Fruit fly (Drosophila melanogaster) whole organism, embryonic: ENCODE results near the gene Cyp6d4.

Source experiments
- Atf-2 ChIP-seq: fragments of 200-800 bp; sonication (Bioruptor generic); optimal IDR thresholded peaks from 2 replicates; lab custom pipeline; 2016; ENCODE audit warnings: missing biosample characterization, missing genetic modification characterization
- B-H1 ChIP-seq: fragments of 200-800 bp; sonication (Bioruptor generic); IDR thresholded peaks from 3 replicates; pipeline ENCODE4 v1.3.6; 2022; ENCODE audit warnings: missing biosample characterization, missing genetic modification characterization
- Blimp-1 ChIP-seq: fragments of 200-800 bp; sonication (Bioruptor generic); optimal IDR thresholded peaks from 3 replicates; lab custom pipeline; 2018; ENCODE audit warnings: missing biosample characterization, missing genetic modification characterization, mild to moderate bottlenecking, moderate library complexity, missing genetic modification reagents
- CG10147 ChIP-seq: fragments of 200-800 bp; sonication (Bioruptor generic); optimal IDR thresholded peaks from 2 replicates; lab custom pipeline; 2019; ENCODE audit warnings: missing biosample characterization, mild to moderate bottlenecking, missing genetic modification characterization, moderate library complexity
- CG11085 ChIP-seq: fragments of 200-800 bp; sonication (Bioruptor generic); IDR thresholded peaks from 2 replicates; pipeline ENCODE4 v1.3.6; 2022; ENCODE audit warnings: missing biosample characterization, missing genetic modification characterization
- CG11247 ChIP-seq: fragments of 200-800 bp; sonication (Bioruptor generic); IDR thresholded peaks from 2 replicates; pipeline ENCODE4 v1.3.6; 2022; ENCODE audit warnings: missing biosample characterization, missing genetic modification characterization
- CG11398 ChIP-seq: fragments of 200-800 bp; sonication (Bioruptor generic); optimal IDR thresholded peaks from 2 replicates; lab custom pipeline; 2016; ENCODE audit warnings: missing biosample characterization, missing genetic modification characterization
- CG11504 ChIP-seq: fragments of 200-800 bp; sonication (Bioruptor generic); optimal IDR thresholded peaks from 3 replicates; lab custom pipeline; 2019; ENCODE audit warnings: missing biosample characterization, mild to moderate bottlenecking, missing genetic modification characterization, moderate library complexity
- CG13424 ChIP-seq: fragments of 200-800 bp; sonication (Bioruptor generic); optimal IDR thresholded peaks from 2 replicates; lab custom pipeline; 2019; ENCODE audit warnings: missing biosample characterization, mild to moderate bottlenecking, missing genetic modification characterization, moderate library complexity
- CG13894 ChIP-seq: fragments of 200-800 bp; sonication (Bioruptor generic); optimal IDR thresholded peaks from 3 replicates; lab custom pipeline; 2018; ENCODE audit warnings: missing biosample characterization, mild to moderate bottlenecking, missing genetic modification characterization, moderate library complexity
- CG16815 ChIP-seq: fragments of 200-800 bp; sonication (Bioruptor generic); optimal IDR thresholded peaks from 3 replicates; lab custom pipeline; 2017; ENCODE audit warnings: missing biosample characterization, mild to moderate bottlenecking, missing genetic modification characterization
- CG17361 ChIP-seq: fragments of 200-800 bp; sonication (Bioruptor generic); IDR thresholded peaks from 3 replicates; pipeline ENCODE4 v1.3.6; 2022; ENCODE audit warnings: missing biosample characterization, missing genetic modification characterization
- CG17829 ChIP-seq: fragments of 200-800 bp; optimal IDR thresholded peaks from 2 replicates; lab custom pipeline; 2019; ENCODE audit warnings: missing biosample characterization, mild to moderate bottlenecking, missing genetic modification characterization, moderate library complexity
- CG18262 ChIP-seq: fragments of 200-800 bp; optimal IDR thresholded peaks from 3 replicates; lab custom pipeline; 2019; ENCODE audit warnings: missing biosample characterization, mild to moderate bottlenecking, missing genetic modification characterization, moderate library complexity
- CG1832 ChIP-seq: fragments of 200-800 bp; sonication (Bioruptor generic); optimal IDR thresholded peaks from 2 replicates; lab custom pipeline; 2017; ENCODE audit warnings: missing biosample characterization, mild to moderate bottlenecking, missing genetic modification characterization, inconsistent platforms
- CG18599 ChIP-seq: fragments of 200-800 bp; sonication (Bioruptor generic); optimal IDR thresholded peaks from 3 replicates; lab custom pipeline; 2017; ENCODE audit warnings: missing biosample characterization, missing genetic modification characterization, mild to moderate bottlenecking, moderate library complexity, missing genetic modification reagents
- CG2678 ChIP-seq: fragments of 200-800 bp; sonication (Bioruptor generic); optimal IDR thresholded peaks from 3 replicates; lab custom pipeline; 2019; ENCODE audit warnings: missing biosample characterization, mild to moderate bottlenecking, missing genetic modification characterization, moderate library complexity
- CG30403 ChIP-seq: fragments of 200-800 bp; sonication (Bioruptor generic); optimal IDR thresholded peaks from 3 replicates; lab custom pipeline; 2016; ENCODE audit warnings: missing biosample characterization, missing genetic modification characterization
- CG3163 ChIP-seq: fragments of 200-800 bp; sonication (Bioruptor generic); optimal IDR thresholded peaks from 3 replicates; lab custom pipeline; 2016; ENCODE audit warnings: missing biosample characterization, missing genetic modification characterization
- CG32532 ChIP-seq: fragments of 200-800 bp; sonication (Bioruptor generic); IDR thresholded peaks from 2 replicates; pipeline ENCODE4 v1.3.6; 2022; ENCODE audit warnings: missing biosample characterization, missing genetic modification characterization
- CG32772 ChIP-seq: fragments of 200-800 bp; sonication (Bioruptor generic); IDR thresholded peaks from 2 replicates; pipeline ENCODE4 v1.3.6; 2022; ENCODE audit warnings: missing biosample characterization, missing genetic modification characterization
- CG34376 ChIP-seq: fragments of 200-800 bp; sonication (Bioruptor generic); optimal IDR thresholded peaks from 2 replicates; lab custom pipeline; 2018; ENCODE audit warnings: missing biosample characterization, mild to moderate bottlenecking, missing genetic modification characterization
- CG3726 ChIP-seq: fragments of 200-800 bp; sonication (Bioruptor generic); IDR thresholded peaks from 3 replicates; pipeline ENCODE4, ENCODE4 v1.3.6; 2022; ENCODE audit warnings: missing biosample characterization, missing genetic modification characterization
- CG3847 ChIP-seq: fragments of 200-800 bp; sonication (Bioruptor generic); IDR thresholded peaks from 2 replicates; pipeline ENCODE4 v1.3.6; 2022; ENCODE audit warnings: missing biosample characterization, missing genetic modification characterization
- CG4404 ChIP-seq: fragments of 200-800 bp; sonication (Bioruptor generic); IDR thresholded peaks from 2 replicates; pipeline ENCODE4 v1.3.6; 2022; ENCODE audit warnings: missing biosample characterization, missing genetic modification characterization
- CG6791 ChIP-seq: fragments of 200-800 bp; sonication (Bioruptor generic); IDR thresholded peaks from 3 replicates; pipeline ENCODE4 v1.3.6; 2022; ENCODE audit warnings: missing biosample characterization, missing genetic modification characterization; ENCODE audit not compliant: partially characterized antibody
- CG7839 ChIP-seq: fragments of 200-800 bp; sonication (Bioruptor generic); optimal IDR thresholded peaks from 3 replicates; lab custom pipeline; 2018; ENCODE audit warnings: missing biosample characterization, mild to moderate bottlenecking, missing genetic modification characterization, moderate library complexity
- CG9727 ChIP-seq: fragments of 200-800 bp; sonication (Bioruptor generic); optimal IDR thresholded peaks from 3 replicates; lab custom pipeline; 2017; ENCODE audit warnings: missing biosample characterization, mild to moderate bottlenecking, missing genetic modification characterization
- Hey ChIP-seq: fragments of 200-800 bp; sonication (Bioruptor generic); optimal IDR thresholded peaks from 3 replicates; lab custom pipeline; 2018; ENCODE audit warnings: missing biosample characterization, mild to moderate bottlenecking, missing genetic modification characterization
- NfI ChIP-seq: fragments of 200-800 bp; sonication (Bioruptor generic); optimal IDR thresholded peaks from 3 replicates; lab custom pipeline; 2018; ENCODE audit warnings: missing biosample characterization, mild to moderate bottlenecking, missing genetic modification characterization, moderate library complexity
- Side ChIP-seq: fragments of 200-800 bp; sonication (Bioruptor generic); optimal IDR thresholded peaks from 2 replicates; lab custom pipeline; 2016; ENCODE audit warnings: missing biosample characterization, missing genetic modification characterization
- Sin3A ChIP-seq: fragments of >200 bp; optimal IDR thresholded peaks from 2 replicates; lab custom pipeline; 2018
- Sox102F ChIP-seq: fragments of 200-800 bp; sonication (Bioruptor generic); optimal IDR thresholded peaks from 2 replicates; lab custom pipeline; 2018; ENCODE audit warnings: missing biosample characterization, mild to moderate bottlenecking, missing genetic modification characterization, moderate library complexity
- Usf ChIP-seq: fragments of 200-800 bp; sonication (Bioruptor generic); optimal IDR thresholded peaks from 2 replicates; lab custom pipeline; 2017; ENCODE audit warnings: missing genotype, missing biosample characterization, missing genetic modification characterization
- ac ChIP-seq: fragments of 200-800 bp; sonication (Bioruptor generic); optimal IDR thresholded peaks from 3 replicates; lab custom pipeline; 2017; ENCODE audit warnings: missing biosample characterization, mild to moderate bottlenecking, missing genetic modification characterization
- bab2 ChIP-seq: fragments of 200-800 bp; sonication (Bioruptor generic); optimal IDR thresholded peaks from 2 replicates; lab custom pipeline; 2016; ENCODE audit warnings: missing biosample characterization, missing genetic modification characterization
- ewg ChIP-seq: fragments of 200-800 bp; sonication (Bioruptor generic); optimal IDR thresholded peaks from 3 replicates; lab custom pipeline; 2017; ENCODE audit warnings: mild to moderate bottlenecking, missing biosample characterization, missing genetic modification reagents, missing genetic modification characterization
- gem ChIP-seq: fragments of 200-800 bp; sonication (Bioruptor generic); optimal IDR thresholded peaks from 2 replicates; lab custom pipeline; 2019; ENCODE audit warnings: missing biosample characterization, mild to moderate bottlenecking, missing genetic modification characterization, moderate library complexity
- hkb ChIP-seq, 2 experiments: fragments of 200-800 bp in 1 of 2; fragments of >200 bp in 1 of 2; sonication (Bioruptor generic) in 1 of 2; IDR thresholded peaks in 1 of 2; optimal IDR thresholded peaks in 1 of 2; 2 replicates each; pipeline versions ENCODE4 v1.3.6 to Lab custom; 2017 to 2022; ENCODE audit warnings: missing biosample characterization in 1 of 2, missing genetic modification characterization in 1 of 2
- jumu ChIP-seq: fragments of 200-800 bp; sonication (Bioruptor generic); optimal IDR thresholded peaks from 3 replicates; lab custom pipeline; 2016; ENCODE audit warnings: missing biosample characterization, missing genetic modification characterization
- lab ChIP-seq: fragments of 200-800 bp; sonication (Bioruptor generic); optimal IDR thresholded peaks from 3 replicates; lab custom pipeline; 2017; ENCODE audit warnings: missing biosample characterization, missing genetic modification characterization, mild to moderate bottlenecking, moderate library complexity, missing genetic modification reagents
- lmd ChIP-seq: fragments of 200-800 bp; sonication (Bioruptor generic); IDR thresholded peaks from 2 replicates; pipeline ENCODE4 v1.3.6; 2022; ENCODE audit warnings: missing biosample characterization, missing genetic modification characterization
- mirr ChIP-seq: fragments of 200-800 bp; sonication (Bioruptor generic); optimal IDR thresholded peaks from 3 replicates; lab custom pipeline; 2018; ENCODE audit warnings: missing biosample characterization, mild to moderate bottlenecking, missing genetic modification characterization
- org-1 ChIP-seq: fragments of 200-800 bp; sonication (Bioruptor generic); optimal IDR thresholded peaks from 2 replicates; lab custom pipeline; 2017; ENCODE audit warnings: missing biosample characterization, missing genetic modification characterization
- pnt ChIP-seq: fragments of 200-800 bp; sonication (Bioruptor generic); optimal IDR thresholded peaks from 3 replicates; lab custom pipeline; 2016; ENCODE audit warnings: missing biosample characterization, missing genetic modification characterization
- sisA ChIP-seq: fragments of 200-800 bp; sonication (Bioruptor generic); IDR thresholded peaks from 2 replicates; pipeline ENCODE4 v1.3.6; 2022; ENCODE audit warnings: missing biosample characterization, missing genetic modification characterization
- sna ChIP-seq: fragments of 200-800 bp; sonication (Bioruptor generic); IDR thresholded peaks from 2 replicates; pipeline ENCODE4 v1.3.6; 2022; ENCODE audit warnings: missing biosample characterization, missing genetic modification characterization; ENCODE audit not compliant: partially characterized antibody
- tna ChIP-seq: fragments of 200-800 bp; sonication (Bioruptor generic); IDR thresholded peaks from 2 replicates; pipeline ENCODE4 v1.3.6; 2022; ENCODE audit warnings: missing biosample characterization, missing genetic modification characterization; ENCODE audit not compliant: partially characterized antibody
- unpg ChIP-seq: fragments of 200-800 bp; sonication (Bioruptor generic); optimal IDR thresholded peaks from 3 replicates; lab custom pipeline; 2018; ENCODE audit warnings: missing biosample characterization, mild to moderate bottlenecking, missing genetic modification characterization, moderate library complexity
- zen ChIP-seq: fragments of 200-800 bp; sonication (Bioruptor generic); optimal IDR thresholded peaks from 3 replicates; lab custom pipeline; 2018; ENCODE audit warnings: missing biosample characterization, mild to moderate bottlenecking, missing genetic modification characterization, moderate library complexity

Cyp6d4 gene

dm6 chr3R:22719607-22719949, 21.5 kb downstream of the Cyp6d4 start (continued):
- TF ChIP-seq CG32532 (GFP tag; lab: Robert Waterston, UW): peak; percentile 10; the same call in 1 of the 2 replicates
- TF ChIP-seq pnt (GFP tag; lab: Kevin White, UChicago): peak; percentile 27
- TF ChIP-seq CG10147 (GFP tag; lab: Kevin White, UChicago): no peak
- TF ChIP-seq CG3726: no peak
- no peak for TF ChIP-seq CG1832 (GFP tag; lab: Kevin White, UChicago)
- TF ChIP-seq sisA (GFP tag; lab: Robert Waterston, UW): peak; percentile 44; the same call in 1 of the 2 replicates
- no peak for TF ChIP-seq tna (GFP tag; lab: Robert Waterston, UW)
- peak; percentile 1 for TF ChIP-seq CG30403 (GFP tag; lab: Kevin White, UChicago)
- TF ChIP-seq Side: peak; percentile 9
- TF ChIP-seq CG3847 (GFP tag; lab: Robert Waterston, UW): 0 out of 2 replicates have a peak, but pooled peaks have one; percentile 18
- peak; percentile 47 for TF ChIP-seq CG17829
- TF ChIP-seq jumu (GFP tag; lab: Kevin White, UChicago): peak; percentile 22
- peak; percentile 60 for TF ChIP-seq Blimp-1 (GFP tag; lab: Kevin White, UChicago)
- TF ChIP-seq ac (GFP tag; lab: Kevin White, UChicago): no peak
- no peak for TF ChIP-seq sna
- peak; percentile 59 for TF ChIP-seq CG18262
- TF ChIP-seq B-H1: 0 out of 3 replicates have a peak, but pooled peaks have one; percentile 25
- no peak for TF ChIP-seq Hey (tag; lab: Kevin White, UChicago)
- peak; percentile 21; the same call in 1 of the 2 replicates for TF ChIP-seq lmd
- TF ChIP-seq CG3163 (GFP tag; lab: Kevin White, UChicago): no peak
- peak; percentile 33 for TF ChIP-seq CG13424
- peak; percentile 36 for TF ChIP-seq lab (GFP tag; lab: Kevin White, UChicago)
- peak; percentile 60 for TF ChIP-seq CG2678 (tag; lab: Kevin White, UChicago)
- TF ChIP-seq CG16815 (GFP tag; lab: Kevin White, UChicago): no peak
- TF ChIP-seq unpg (GFP tag; lab: Kevin White, UChicago): peak; percentile 47
- TF ChIP-seq bab2 (GFP tag; lab: Kevin White, UChicago): peak; percentile 35
- TF ChIP-seq NfI (GFP tag; lab: Kevin White, UChicago): no peak
- no peak for TF ChIP-seq CG11398
- TF ChIP-seq gem (tag; lab: Kevin White, UChicago): peak; percentile 67
- TF ChIP-seq Sin3A (lab: Kevin White, UChicago): no peak
- no peak for TF ChIP-seq CG32772 (GFP tag; lab: Robert Waterston, UW)
- no peak for TF ChIP-seq ewg (GFP tag; lab: Kevin White, UChicago)
- no peak for TF ChIP-seq mirr (GFP tag; lab: Kevin White, UChicago)
- no peak for TF ChIP-seq CG11247 (GFP tag; lab: Robert Waterston, UW)
- no peak for TF ChIP-seq hkb (optimal IDR thresholded peaks at IDR 0.05; lab: Kevin White, UChicago)
- 0 out of 2 replicates have a peak, but pooled peaks have one; percentile 15 for TF ChIP-seq hkb (GFP tag; IDR thresholded peaks at IDR 0.05; lab: Robert Waterston, UW)
- TF ChIP-seq Usf (GFP tag; lab: Kevin White, UChicago): no peak
- TF ChIP-seq CG11085: no peak
- peak; percentile 5 for TF ChIP-seq org-1 (GFP tag; lab: Kevin White, UChicago)
- peak; percentile 71 for TF ChIP-seq CG18599 (GFP tag; lab: Kevin White, UChicago)
- no peak for TF ChIP-seq CG34376 (GFP tag; lab: Kevin White, UChicago)
- peak; percentile 33 for TF ChIP-seq Sox102F (GFP tag; lab: Kevin White, UChicago)
- no peak for TF ChIP-seq CG4404 (GFP tag; lab: Robert Waterston, UW)
- peak; percentile 44 for TF ChIP-seq CG9727 (GFP tag; lab: Kevin White, UChicago)
- peak; percentile 64 for TF ChIP-seq CG11504
- no peak for TF ChIP-seq CG6791
- TF ChIP-seq CG17361 (GFP tag; lab: Robert Waterston, UW): peak; percentile 43; the same call in 1 of the 3 replicates
- TF ChIP-seq CG13894 (tag; lab: Kevin White, UChicago): no peak
- TF ChIP-seq zen (tag; lab: Kevin White, UChicago): peak; percentile 16
- no peak for TF ChIP-seq Atf-2 (GFP tag; lab: Kevin White, UChicago)
- TF ChIP-seq CG7839 (tag; lab: Kevin White, UChicago): peak; percentile 55
